Worm (Caenorhabditis elegans) whole organism, L3 larva: ENCODE measurements around the gene F14F8.14.

ENCODE experiments used
- ceh-82 ChIP-seq: fragments of 150-350 bp; optimal IDR thresholded peaks from 2 replicates; lab custom pipeline; 2014; ENCODE audit warnings: missing biosample characterization, missing genetic modification characterization
- lin-15B ChIP-seq: fragments of 150-350 bp; optimal IDR thresholded peaks from 2 replicates; lab custom pipeline; 2014; ENCODE audit warnings: missing biosample characterization, missing genetic modification characterization
- nfya-1 ChIP-seq: sonication (generic microtip); optimal IDR thresholded peaks from 2 replicates; lab custom pipeline; 2017; ENCODE audit warnings: missing genetic modification characterization, mild to moderate bottlenecking, missing compliant biosample characterization, antibody characterized with exemption, moderate library complexity; ENCODE audit not compliant: insufficient read depth
- pha-4 ChIP-seq: fragments of 150-350 bp; optimal IDR thresholded peaks from 2 replicates; lab custom pipeline; 2014; ENCODE audit warnings: missing biosample characterization, missing genetic modification reagents, missing genetic modification characterization
- skn-1 ChIP-seq: fragments of 150-350 bp; optimal IDR thresholded peaks from 2 replicates; lab custom pipeline; 2014; ENCODE audit warnings: missing biosample characterization, missing genetic modification characterization
- snpc-4 ChIP-seq: fragments of 150-350 bp; optimal IDR thresholded peaks from 2 replicates; lab custom pipeline; 2014; ENCODE audit warnings: missing biosample characterization, missing genetic modification characterization

DNA sequence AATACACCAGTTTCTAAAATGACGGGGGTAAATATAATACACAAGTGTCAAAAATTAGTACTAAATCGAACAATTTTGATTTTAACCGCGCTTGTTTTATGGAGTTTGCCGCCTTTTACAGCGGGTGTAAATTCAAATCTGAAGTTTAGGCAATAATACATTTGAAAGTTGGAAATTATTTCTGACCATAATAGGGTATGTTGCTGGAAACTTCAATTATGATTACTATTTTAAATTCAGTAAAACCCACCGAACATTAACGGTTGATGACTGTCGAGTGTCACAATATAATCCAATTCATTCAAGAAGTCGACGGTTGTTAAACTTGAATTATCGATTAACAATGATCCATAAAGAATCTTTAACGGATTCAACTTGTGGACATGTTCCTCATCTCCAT, 47.2 kb upstream of the F14F8.14 start:
- TF ChIP-seq snpc-4 (tag; lab: Kevin White, UChicago), result no peak
- TF ChIP-seq pha-4 (tag; lab: Kevin White, UChicago), result no peak
- no peak for TF ChIP-seq lin-15B (tag; lab: Kevin White, UChicago)
- TF ChIP-seq skn-1 (tag; lab: Kevin White, UChicago), result no peak
- no peak for TF ChIP-seq ceh-82 (tag; lab: Kevin White, UChicago)
- TF ChIP-seq nfya-1, result no peak
